Fruit fly (Drosophila melanogaster) S2 (cell line): ENCODE measurements around the gene CG31097.
A peak's percentile ranks its signal among the peaks of the same experiment; 100 is the strongest.

Source experiments
- CG8478 ChIP-seq: fragments of >200 bp; optimal IDR thresholded peaks from 2 replicates; lab custom pipeline; 2018
- CTCF ChIP-seq, 2 experiments: fragments of >200 bp; optimal IDR thresholded peaks; 2 replicates each; lab custom pipeline; 2018

CG31097 gene

DNA sequence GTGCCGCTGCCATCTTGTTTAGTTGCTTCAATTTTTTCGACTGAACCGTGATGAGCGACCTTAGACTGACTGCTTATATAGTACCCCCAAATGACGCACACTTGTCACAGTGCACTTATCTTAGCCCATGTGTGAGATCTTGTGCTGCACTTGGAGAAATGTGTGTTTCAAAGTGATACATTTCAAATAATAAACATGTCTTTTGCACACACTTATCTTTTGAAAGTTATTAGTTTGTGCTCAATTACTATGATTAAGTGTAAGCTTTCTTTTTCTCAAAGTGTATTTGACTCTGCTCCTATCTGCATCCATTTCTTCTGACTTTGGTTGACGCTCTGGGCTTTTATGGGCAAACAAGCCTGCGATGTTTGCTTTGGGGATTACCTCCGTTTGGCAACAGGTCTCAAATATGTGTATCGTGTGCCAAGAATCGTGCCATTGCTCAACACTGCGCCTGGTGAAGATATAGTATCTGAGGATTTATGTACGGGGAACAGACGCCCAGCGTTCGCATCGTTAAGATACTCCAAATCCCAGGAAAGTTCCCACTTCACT is 17.7 kb downstream of the CG31097 start, which contains the start of gene CG10514:
Gene CG10514 (minus strand): TSS at position 51 of the 555 bp plus-strand sequence.
- TF ChIP-seq CTCF (optimal IDR thresholded peaks at IDR 0.05; lab: Kevin White, UChicago) (no peak), CG8478 (lab: Kevin White, UChicago) (no peak)

DNA sequence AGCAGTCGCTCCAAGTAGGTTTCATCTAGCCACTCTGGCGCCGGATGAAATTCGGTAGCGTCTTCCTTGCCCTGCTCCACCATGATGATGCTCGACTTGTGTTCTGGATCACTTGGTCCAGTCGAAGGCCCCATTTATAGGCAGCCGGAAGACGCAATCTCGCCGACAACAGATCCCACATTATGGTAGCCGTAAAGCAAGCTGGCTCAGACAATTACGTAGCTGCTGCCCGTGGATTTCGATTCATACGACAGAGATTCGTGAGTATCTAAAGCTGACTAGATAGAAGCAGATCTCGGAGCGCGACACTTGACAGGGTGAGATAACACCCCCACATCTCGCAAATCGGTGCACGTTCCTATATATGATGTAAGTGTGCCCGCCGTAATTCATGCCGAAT is 20.5 kb downstream of the CG31097 start, which contains the start of gene CG10513:
Gene CG10513 (minus strand): TSS at position 101 of the 400 bp plus-strand sequence.
- TF ChIP-seq CTCF (optimal IDR thresholded peaks at IDR 0.05; lab: Kevin White, UChicago) (no peak), CG8478 (lab: Kevin White, UChicago) (no peak)

DNA sequence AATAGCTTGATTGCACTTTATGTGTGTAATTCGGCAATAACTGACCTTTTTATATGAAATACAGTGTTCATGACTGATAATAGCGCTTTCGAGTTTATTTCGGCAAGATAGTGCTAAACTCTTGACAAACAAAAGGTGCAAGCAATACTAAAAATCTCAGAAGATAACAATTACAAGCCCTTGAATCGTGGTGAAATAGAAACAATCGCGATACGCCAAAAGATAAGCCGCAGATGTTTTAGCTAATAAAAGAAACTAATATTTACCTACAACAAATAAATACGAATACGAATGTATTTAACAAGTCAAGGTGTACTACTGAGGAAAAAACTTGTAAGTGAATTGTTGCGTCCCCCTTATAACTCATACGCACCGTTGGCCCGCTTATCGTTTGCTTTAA is 22.3 kb downstream of the CG31097 start:
- no peak for TF ChIP-seq CTCF (optimal IDR thresholded peaks at IDR 0.05; lab: Kevin White, UChicago)
- TF ChIP-seq CG8478 (lab: Kevin White, UChicago) = no peak

DNA sequence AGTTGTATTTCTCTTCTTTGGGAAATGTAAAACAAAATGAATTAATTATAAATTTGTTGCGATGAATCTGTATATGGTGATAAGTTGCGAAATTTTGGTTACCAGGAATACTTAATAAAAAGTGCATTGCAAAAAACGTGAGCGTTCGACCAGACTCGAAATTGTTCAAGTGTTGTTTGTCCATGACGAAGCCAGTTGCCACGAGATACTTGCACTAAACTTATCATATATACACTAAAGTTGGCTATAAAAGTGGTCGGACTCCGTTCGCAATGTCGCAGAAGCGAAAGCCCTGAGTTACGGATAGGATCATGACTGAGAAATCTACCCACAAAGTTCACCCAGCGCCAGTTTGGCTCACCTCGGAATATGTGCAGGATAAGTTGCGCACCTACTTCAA is 24.0 kb downstream of the CG31097 start, which contains the start of gene CG11878:
Gene CG11878 (plus strand): TSS at position 301 of the 400 bp plus-strand sequence.
- TF ChIP-seq CG8478 (lab: Kevin White, UChicago) (no peak), CTCF (optimal IDR thresholded peaks at IDR 0.05; lab: Kevin White, UChicago) (no peak)

DNA sequence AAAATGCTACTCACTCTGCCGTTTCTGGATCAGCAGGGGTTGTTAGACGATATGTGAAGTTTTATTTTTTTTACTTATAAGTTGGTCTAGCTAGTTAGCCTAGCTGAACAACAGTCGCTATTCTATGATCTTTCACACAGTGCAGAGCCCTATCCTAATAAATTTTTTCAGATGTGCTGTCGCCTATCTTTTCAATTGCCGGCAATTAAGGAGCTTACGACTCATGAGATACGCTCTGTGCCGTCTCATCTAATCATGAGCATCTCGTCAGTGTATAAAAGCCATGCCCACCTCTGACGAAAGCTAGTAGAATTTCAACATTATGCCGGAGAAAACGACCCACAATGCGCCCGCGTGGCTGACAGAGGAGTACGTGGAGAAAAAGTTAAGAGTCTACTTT is 27.7 kb downstream of the CG31097 start, which contains the start of the genes CG11889 and CG11891:
Gene CG11889 (plus strand): TSS at position 301 of the 400 bp plus-strand sequence.
Gene CG11891 (plus strand): TSS at position 301 of the 400 bp plus-strand sequence.
- TF ChIP-seq CTCF (optimal IDR thresholded peaks at IDR 0.05; lab: Kevin White, UChicago) = no peak
- TF ChIP-seq CG8478 (lab: Kevin White, UChicago) = no peak

DNA sequence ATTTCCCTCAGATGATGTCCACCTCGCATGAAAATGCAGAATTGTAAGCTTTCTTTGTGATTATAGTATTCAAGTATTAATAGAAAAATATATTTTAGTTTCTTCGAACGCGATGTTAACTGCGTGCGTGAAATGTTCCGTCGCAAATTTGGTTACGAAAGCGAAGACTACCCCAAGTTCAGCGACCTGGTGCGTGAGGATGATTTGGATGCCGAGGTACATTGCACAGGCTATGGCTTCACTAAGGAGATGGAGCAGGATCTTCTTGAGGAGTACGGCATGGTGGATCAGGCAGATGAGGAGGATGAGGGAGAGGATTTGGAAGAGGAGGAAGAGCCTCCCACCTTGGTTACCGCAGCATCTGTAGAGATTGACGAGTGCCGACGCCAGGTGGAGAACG is 30.8 kb downstream of the CG31097 start:
- TF ChIP-seq CTCF (optimal IDR thresholded peaks at IDR 0.05; lab: Kevin White, UChicago) (no peak), CG8478 (lab: Kevin White, UChicago) (no peak)

DNA sequence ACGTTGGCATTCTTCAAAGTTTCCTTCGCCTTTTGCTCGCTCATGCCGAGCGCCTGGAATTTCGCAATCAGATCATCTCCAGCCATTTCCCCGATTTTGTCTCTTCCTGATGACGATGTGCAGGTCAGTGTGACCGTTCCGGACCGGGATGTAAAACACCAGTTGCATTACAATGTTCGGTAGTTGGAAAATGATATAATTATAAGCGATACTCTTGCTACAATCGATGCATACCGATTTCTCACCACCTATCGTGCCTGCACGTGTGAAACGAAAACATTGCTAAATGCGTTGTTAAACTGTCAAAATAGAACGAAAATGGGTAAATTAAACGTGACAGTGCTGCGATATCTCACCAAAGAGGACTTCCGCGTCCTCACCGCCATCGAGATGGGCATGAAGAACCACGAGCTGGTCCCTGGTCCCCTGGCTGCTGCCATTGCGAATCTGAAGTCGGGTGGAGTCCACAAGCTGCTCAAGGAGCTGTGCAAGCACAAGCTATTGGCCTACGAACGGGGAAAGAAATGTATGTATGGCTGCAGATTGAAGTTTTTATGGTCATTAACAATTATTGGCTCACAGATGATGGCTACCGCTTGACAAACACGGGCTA is 31.9 kb downstream of the CG31097 start, which contains the start of the genes GlnRS and RIOK2:
Gene GlnRS (minus strand): TSS at position 133 of the 613 bp plus-strand sequence.
Gene RIOK2 (plus strand): TSS at position 256 of the 613 bp plus-strand sequence.
- no peak for TF ChIP-seq CG8478 (lab: Kevin White, UChicago)
- TF ChIP-seq CTCF (optimal IDR thresholded peaks at IDR 0.05; lab: Kevin White, UChicago) = peak; percentile 0 to 51

DNA sequence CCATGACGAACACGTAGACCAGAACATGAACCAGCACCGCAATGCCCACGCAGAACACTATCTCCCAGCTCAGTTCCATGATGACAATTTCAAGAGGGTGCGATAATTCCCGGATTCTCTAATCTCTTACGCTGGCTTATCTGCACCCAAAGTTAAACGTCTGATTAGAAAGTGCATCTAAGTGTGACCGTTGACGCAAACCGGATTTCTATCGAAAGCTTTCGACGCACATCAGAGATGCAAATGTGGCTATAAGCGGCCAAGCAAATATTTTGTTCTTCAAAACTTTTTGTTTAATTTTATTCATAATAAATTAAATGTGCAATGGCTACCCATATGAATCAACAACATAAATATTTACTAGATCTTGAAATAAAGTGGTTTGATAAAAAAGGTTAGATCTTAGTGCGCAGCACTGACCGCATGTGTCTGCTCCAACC is 35.2 kb downstream of the CG31097 start, which contains the start of the genes Kdsr and CG11858:
Gene Kdsr (minus strand): TSS at position 177 of the 440 bp plus-strand sequence.
Gene CG11858 (plus strand): TSS at position 420 of the 440 bp plus-strand sequence.
- TF ChIP-seq CTCF (optimal IDR thresholded peaks at IDR 0.05; lab: Kevin White, UChicago) (no peak), CG8478 (lab: Kevin White, UChicago) (no peak)

DNA sequence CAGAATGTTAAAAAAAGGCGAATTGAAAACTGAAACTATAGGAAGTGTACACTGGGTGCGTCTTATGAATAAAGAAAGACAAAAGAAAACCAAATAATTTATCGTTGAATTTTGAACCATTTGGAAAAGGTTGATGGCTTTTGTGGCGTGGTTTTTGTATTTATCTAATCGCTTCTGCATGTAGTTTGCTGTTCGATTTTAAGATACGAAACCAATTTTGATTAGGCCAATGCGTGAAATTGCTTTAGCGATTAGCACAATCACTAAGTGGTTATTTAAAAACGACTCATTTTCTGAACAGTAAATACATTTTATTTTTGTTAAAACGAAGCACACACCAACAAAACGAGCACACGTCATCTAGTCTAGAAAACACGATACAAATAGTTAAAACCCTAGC is 36.9 kb downstream of the CG31097 start:
- TF ChIP-seq CG8478 (lab: Kevin White, UChicago) = no peak
- TF ChIP-seq CTCF (optimal IDR thresholded peaks at IDR 0.05; lab: Kevin White, UChicago) = no peak

DNA sequence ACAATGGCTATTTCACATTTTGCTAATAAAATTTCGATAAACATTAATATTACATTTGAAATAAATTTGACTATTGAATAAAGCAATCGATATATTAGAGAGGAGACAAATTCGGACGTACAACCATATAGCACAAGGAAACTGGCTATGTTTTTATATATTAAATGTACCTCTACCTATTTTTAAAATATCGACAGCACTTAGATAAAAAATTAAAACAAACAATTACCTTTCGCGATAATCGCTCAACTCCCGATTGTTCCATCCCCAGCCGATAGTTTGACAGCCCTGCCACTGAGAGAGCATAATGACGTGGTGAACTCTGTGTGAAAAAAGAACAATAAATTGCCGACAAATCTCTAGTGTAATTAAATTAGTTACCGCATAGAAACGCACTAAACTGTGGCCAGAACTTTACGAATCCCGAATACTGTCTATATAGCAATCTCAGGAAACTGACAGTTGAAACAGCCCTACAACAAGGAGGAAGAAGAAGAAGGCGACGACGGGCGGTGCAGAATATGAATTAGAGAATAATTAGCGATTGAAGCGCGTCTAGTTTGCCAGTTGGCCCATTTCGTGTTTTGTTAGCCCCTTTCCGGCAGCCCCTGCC is 38.8 kb downstream of the CG31097 start, which contains the start of gene CG11857:
Gene CG11857 (plus strand): TSS at position 271 of the 613 bp plus-strand sequence.
- TF ChIP-seq CG8478 (lab: Kevin White, UChicago) (no peak), CTCF (optimal IDR thresholded peaks at IDR 0.05; lab: Kevin White, UChicago) (peak; percentile 7 to 17)

DNA sequence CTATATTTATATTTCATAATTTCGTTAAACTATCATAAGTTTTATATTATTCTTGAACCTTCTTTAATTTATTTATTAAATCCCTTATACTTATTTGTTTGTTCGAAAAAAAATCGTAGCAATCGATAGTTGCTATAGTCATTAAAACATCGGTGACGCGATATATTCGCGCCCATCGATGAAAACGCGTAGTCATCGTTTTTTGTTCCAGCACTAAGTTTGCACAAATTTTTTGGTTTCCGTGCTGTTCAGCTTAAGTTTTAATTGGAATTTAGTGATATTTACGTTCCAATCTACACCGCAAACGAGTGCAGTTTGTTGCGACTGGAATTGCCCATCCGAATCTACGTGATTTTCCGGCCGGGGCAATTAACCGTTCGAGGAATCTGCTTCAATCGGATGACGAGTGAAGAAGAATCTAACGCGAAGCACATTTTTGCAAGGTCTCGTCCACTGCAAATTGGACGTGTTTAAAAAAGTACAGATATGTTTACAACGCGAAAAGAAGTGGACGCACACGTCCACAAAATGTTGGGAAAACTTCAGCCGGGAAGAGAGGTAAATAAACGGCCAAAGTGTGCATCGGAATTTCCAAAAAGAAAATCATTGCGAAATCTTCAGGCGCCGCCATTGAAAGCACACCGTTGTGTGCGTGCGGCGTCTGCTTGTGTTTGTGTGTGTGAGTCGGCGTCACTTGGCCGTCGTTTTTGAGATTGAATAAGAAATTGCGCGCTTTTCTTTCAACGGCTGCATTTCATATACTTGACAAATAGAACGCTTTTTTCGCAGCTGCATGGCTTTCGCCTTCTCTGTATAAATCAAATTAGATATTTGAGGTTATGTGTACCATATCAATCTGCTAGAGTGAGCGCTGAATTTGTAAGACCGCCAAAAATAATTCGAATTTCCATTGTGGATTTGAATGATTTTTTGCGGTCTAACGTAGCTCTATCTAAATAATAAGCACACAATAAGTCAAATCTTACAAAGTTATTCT is 48.1 kb downstream of the CG31097 start, which contains the start of gene Nup358:
Gene Nup358 (plus strand): TSS at position 204 of the 997 bp plus-strand sequence.
- TF ChIP-seq CG8478 (lab: Kevin White, UChicago) = no peak
- TF ChIP-seq CTCF (optimal IDR thresholded peaks at IDR 0.05; lab: Kevin White, UChicago) = peak; percentile 8 to 30

DNA sequence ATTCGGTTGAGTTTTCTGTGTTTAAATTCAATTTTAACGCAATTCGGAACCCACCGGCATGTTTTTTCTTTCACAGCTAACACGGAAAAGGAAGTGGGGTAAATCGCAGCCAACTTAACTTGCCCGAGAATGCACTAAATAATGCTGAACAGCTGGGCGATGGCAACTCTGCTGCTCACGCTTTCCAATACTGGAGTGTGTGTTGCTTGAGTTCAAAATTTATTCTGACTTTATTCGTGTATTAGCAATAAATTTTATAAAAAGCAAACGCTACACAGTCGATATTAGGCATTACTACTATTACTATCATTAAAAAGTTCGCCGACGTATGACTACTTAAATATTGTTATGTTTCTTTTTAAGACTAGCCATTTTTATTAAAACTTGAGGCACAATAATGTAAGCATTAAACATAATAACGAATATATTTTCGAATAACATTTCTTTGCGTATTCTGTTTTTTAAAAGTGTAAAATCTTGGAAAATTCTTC is 50.2 kb downstream of the CG31097 start, which contains the start of the genes RpS27 and Nup37:
Gene RpS27 (minus strand): TSS at position 136 of the 491 bp plus-strand sequence.
Gene Nup37 (plus strand): TSS at position 280 of the 491 bp plus-strand sequence.
- TF ChIP-seq CTCF (optimal IDR thresholded peaks at IDR 0.05; lab: Kevin White, UChicago) (peak in 1 of 2 experiments; percentile 31), CG8478 (lab: Kevin White, UChicago) (no peak)
